Worm (Caenorhabditis elegans) whole organism, late embryonic: ENCODE data around the gene nhr-7.

ENCODE experiments used
- ama-1 ChIP-seq: fragments of 150-350 bp; optimal IDR thresholded peaks from 2 replicates; lab custom pipeline; 2014
- pat-9 ChIP-seq: fragments of 200-800 bp; sonication (Bioruptor generic); optimal IDR thresholded peaks from 2 replicates; lab custom pipeline; 2018; ENCODE audit warnings: mild to moderate bottlenecking, missing genetic modification characterization, moderate library complexity, missing compliant biosample characterization

ce11 chrIV:11316106-11316505 is 44.9 kb upstream of the nhr-7 start:
- no peak for TF ChIP-seq ama-1
- no peak for TF ChIP-seq pat-9
